Fruit fly (Drosophila melanogaster) whole organism, embryonic: ENCODE measurements around the gene CG46059.
A peak's percentile ranks its signal among the peaks of the same experiment; 100 is the strongest.

Source experiments
- Adf1 ChIP-seq: fragments of 200-800 bp; sonication (Bioruptor generic); IDR thresholded peaks from 2 replicates; pipeline ENCODE4 v1.3.6; 2022; ENCODE audit warnings: missing biosample characterization, missing genetic modification characterization
- Atf6 ChIP-seq: fragments of 200-800 bp; sonication (Bioruptor generic); IDR thresholded peaks from 2 replicates; pipeline ENCODE4 v1.3.6; 2022; ENCODE audit warnings: missing biosample characterization, missing genetic modification characterization
- C15 ChIP-seq: fragments of 200-800 bp; sonication (Bioruptor generic); IDR thresholded peaks from 3 replicates; pipeline ENCODE4 v1.3.6; 2022; ENCODE audit warnings: missing biosample characterization, missing genetic modification characterization
- CG10654 ChIP-seq: fragments of 200-800 bp; sonication (Bioruptor generic); optimal IDR thresholded peaks from 2 replicates; lab custom pipeline; 2016; ENCODE audit warnings: missing biosample characterization, missing genetic modification characterization
- CG11560 ChIP-seq: fragments of 200-800 bp; sonication (Bioruptor generic); IDR thresholded peaks from 3 replicates; pipeline ENCODE4 v1.3.6; 2022; ENCODE audit warnings: missing biosample characterization, missing genetic modification characterization
- CG11696 ChIP-seq: fragments of 200-800 bp; sonication (Bioruptor generic); IDR thresholded peaks from 2 replicates; pipeline ENCODE4 v1.3.6; 2022; ENCODE audit warnings: missing biosample characterization, missing genetic modification characterization
- CG12744 ChIP-seq: fragments of 200-800 bp; sonication (Bioruptor generic); optimal IDR thresholded peaks from 2 replicates; lab custom pipeline; 2016; ENCODE audit warnings: missing biosample characterization, missing genetic modification characterization
- CG13894 ChIP-seq: fragments of 200-800 bp; sonication (Bioruptor generic); optimal IDR thresholded peaks from 3 replicates; lab custom pipeline; 2018; ENCODE audit warnings: missing biosample characterization, mild to moderate bottlenecking, missing genetic modification characterization, moderate library complexity
- CG14050 ChIP-seq: fragments of 200-800 bp; sonication (Bioruptor generic); IDR thresholded peaks from 3 replicates; pipeline ENCODE4 v1.3.6; 2022; ENCODE audit warnings: missing biosample characterization, missing genetic modification characterization
- CG14441 ChIP-seq: fragments of 200-800 bp; sonication (Bioruptor generic); IDR thresholded peaks from 2 replicates; pipeline ENCODE4 v1.3.6; 2022; ENCODE audit warnings: missing biosample characterization, missing genetic modification characterization
- CG15073 ChIP-seq: fragments of 200-800 bp; sonication (Bioruptor generic); optimal IDR thresholded peaks from 2 replicates; lab custom pipeline; 2016; ENCODE audit warnings: missing biosample characterization, missing genetic modification characterization
- CG16813 ChIP-seq: fragments of 200-800 bp; sonication (Bioruptor generic); IDR thresholded peaks from 3 replicates; pipeline ENCODE4 v1.3.6; 2022; ENCODE audit warnings: missing biosample characterization, missing genetic modification characterization; ENCODE audit not compliant: partially characterized antibody
- CG17829 ChIP-seq: fragments of 200-800 bp; optimal IDR thresholded peaks from 2 replicates; lab custom pipeline; 2019; ENCODE audit warnings: missing biosample characterization, mild to moderate bottlenecking, missing genetic modification characterization, moderate library complexity
- CG18011 ChIP-seq: fragments of 200-800 bp; sonication (Bioruptor generic); optimal IDR thresholded peaks from 2 replicates; lab custom pipeline; 2017; ENCODE audit warnings: missing biosample characterization, missing genetic modification characterization, mild to moderate bottlenecking, moderate library complexity, missing genotype
- CG18619 ChIP-seq: fragments of 200-800 bp; sonication (Bioruptor generic); optimal IDR thresholded peaks from 3 replicates; lab custom pipeline; 2017; ENCODE audit warnings: missing biosample characterization, mild to moderate bottlenecking, missing genetic modification characterization
- CG18764 ChIP-seq: fragments of 200-800 bp; sonication (Bioruptor generic); optimal IDR thresholded peaks from 3 replicates; lab custom pipeline; 2016; ENCODE audit warnings: missing biosample characterization, missing genetic modification characterization
- CG3726 ChIP-seq: fragments of 200-800 bp; sonication (Bioruptor generic); IDR thresholded peaks from 3 replicates; pipeline ENCODE4, ENCODE4 v1.3.6; 2022; ENCODE audit warnings: missing biosample characterization, missing genetic modification characterization
- CG3995 ChIP-seq: fragments of 200-800 bp; sonication (Bioruptor generic); optimal IDR thresholded peaks from 3 replicates; lab custom pipeline; 2016; ENCODE audit warnings: missing biosample characterization, missing genetic modification characterization
- CG7271 ChIP-seq: fragments of 200-800 bp; sonication (Bioruptor generic); optimal IDR thresholded peaks from 2 replicates; lab custom pipeline; 2018; ENCODE audit warnings: missing biosample characterization, mild to moderate bottlenecking, missing genetic modification characterization, moderate library complexity
- CG7987 ChIP-seq: fragments of 200-800 bp; sonication (Bioruptor generic); optimal IDR thresholded peaks from 2 replicates; lab custom pipeline; 2018; ENCODE audit warnings: missing biosample characterization, mild to moderate bottlenecking, missing genetic modification characterization, moderate library complexity
- CG8290 ChIP-seq, 3 experiments: fragments of 200-800 bp; sonication (Bioruptor generic); optimal IDR thresholded peaks; 2 replicates each; lab custom pipeline; 2016 to 2019; ENCODE audit warnings: missing biosample characterization in 3 of 3, missing genetic modification characterization in 3 of 3, mild to moderate bottlenecking in 2 of 3, moderate library complexity in 1 of 3
- CG8944 ChIP-seq: fragments of 200-800 bp; sonication (Bioruptor generic); optimal IDR thresholded peaks from 3 replicates; lab custom pipeline; 2016; ENCODE audit warnings: missing biosample characterization, missing genetic modification characterization
- CkIIα-i1 ChIP-seq: fragments of 200-800 bp; sonication (Bioruptor generic); IDR thresholded peaks from 2 replicates; pipeline ENCODE4 v1.3.6; 2022; ENCODE audit warnings: missing biosample characterization, missing genetic modification characterization
- CrebB ChIP-seq: fragments of 200-800 bp; sonication (Bioruptor generic); optimal IDR thresholded peaks from 3 replicates; lab custom pipeline; 2018; ENCODE audit warnings: missing biosample characterization, mild to moderate bottlenecking, missing genetic modification characterization
- E2f1 ChIP-seq: fragments of 200-800 bp; sonication (Bioruptor generic); IDR thresholded peaks from 2 replicates; pipeline ENCODE4 v1.3.6; 2022; ENCODE audit warnings: missing biosample characterization, missing genetic modification characterization
- Fer1 ChIP-seq: fragments of 200-800 bp; sonication (Bioruptor generic); optimal IDR thresholded peaks from 2 replicates; lab custom pipeline; 2017; ENCODE audit warnings: missing biosample characterization, mild to moderate bottlenecking, missing genetic modification characterization
- Lim3 ChIP-seq: fragments of 200-800 bp; sonication (Bioruptor generic); IDR thresholded peaks from 2 replicates; pipeline ENCODE4 v1.3.6; 2022; ENCODE audit warnings: missing biosample characterization, missing genetic modification characterization
- NK7.1 ChIP-seq: fragments of 200-800 bp; sonication (Bioruptor generic); optimal IDR thresholded peaks from 3 replicates; lab custom pipeline; 2016; ENCODE audit warnings: missing biosample characterization, missing genetic modification characterization
- NfI ChIP-seq: fragments of 200-800 bp; sonication (Bioruptor generic); optimal IDR thresholded peaks from 3 replicates; lab custom pipeline; 2018; ENCODE audit warnings: missing biosample characterization, mild to moderate bottlenecking, missing genetic modification characterization, moderate library complexity
- Ssrp ChIP-seq: fragments of 200-800 bp; sonication (Bioruptor generic); optimal IDR thresholded peaks from 2 replicates; lab custom pipeline; 2018; ENCODE audit warnings: missing biosample characterization, mild to moderate bottlenecking, missing genetic modification characterization, moderate library complexity
- Taf1 ChIP-seq: fragments of 200-800 bp; sonication (Bioruptor generic); IDR thresholded peaks from 2 replicates; pipeline ENCODE4 v1.3.6; 2022; ENCODE audit warnings: missing biosample characterization, missing genetic modification characterization
- Xbp1 ChIP-seq: fragments of 200-800 bp; sonication (Bioruptor generic); optimal IDR thresholded peaks from 3 replicates; lab custom pipeline; 2016; ENCODE audit warnings: missing biosample characterization, mild to moderate bottlenecking, missing genetic modification characterization
- ems ChIP-seq: fragments of 200-800 bp; sonication (Bioruptor generic); optimal IDR thresholded peaks from 3 replicates; lab custom pipeline; 2016; ENCODE audit warnings: missing biosample characterization, missing genetic modification characterization
- jing ChIP-seq: fragments of 200-800 bp; sonication (Bioruptor generic); optimal IDR thresholded peaks from 2 replicates; lab custom pipeline; 2018; ENCODE audit warnings: missing biosample characterization, mild to moderate bottlenecking, missing genetic modification characterization
- kah ChIP-seq: fragments of 200-800 bp; sonication (Bioruptor generic); optimal IDR thresholded peaks from 2 replicates; lab custom pipeline; 2018; ENCODE audit warnings: missing biosample characterization, mild to moderate bottlenecking, missing genetic modification characterization
- kni ChIP-seq: fragments of 200-800 bp; sonication (Bioruptor generic); optimal IDR thresholded peaks from 3 replicates; lab custom pipeline; 2017; ENCODE audit warnings: mild to moderate bottlenecking, missing biosample characterization, missing genetic modification reagents, missing genetic modification characterization
- knrl ChIP-seq: fragments of 200-800 bp; sonication (Bioruptor generic); IDR thresholded peaks from 3 replicates; pipeline ENCODE4 v1.3.6; 2022; ENCODE audit warnings: missing biosample characterization, missing genetic modification characterization; ENCODE audit not compliant: partially characterized antibody
- lbe ChIP-seq: fragments of 200-800 bp; sonication (Bioruptor generic); optimal IDR thresholded peaks from 2 replicates; lab custom pipeline; 2016; ENCODE audit warnings: missing biosample characterization, mild to moderate bottlenecking, missing genetic modification characterization
- lola ChIP-seq, 3 experiments: fragments of >200 bp in 2 of 3; fragments of 200-800 bp in 1 of 3; sonication (Bioruptor generic) in 1 of 3; optimal IDR thresholded peaks; 2 replicates each; lab custom pipeline; 2017 to 2019; ENCODE audit warnings: missing biosample characterization in 3 of 3, missing genetic modification characterization in 3 of 3, mild to moderate bottlenecking in 1 of 3, moderate library complexity in 1 of 3
- nmo ChIP-seq: fragments of 200-800 bp; sonication (Bioruptor generic); optimal IDR thresholded peaks from 2 replicates; lab custom pipeline; 2018; ENCODE audit warnings: missing biosample characterization, mild to moderate bottlenecking, missing genetic modification characterization, moderate library complexity
- otp ChIP-seq: fragments of 200-800 bp; sonication (Bioruptor generic); IDR thresholded peaks from 3 replicates; pipeline ENCODE4, ENCODE4 v1.3.6; 2022; ENCODE audit warnings: missing biosample characterization, missing genetic modification characterization
- prd ChIP-seq, 3 experiments: fragments of >200 bp in 2 of 3; fragments of 200-800 bp in 1 of 3; sonication (Bioruptor generic) in 1 of 3; optimal IDR thresholded peaks in 2 of 3; IDR thresholded peaks in 1 of 3; 2 replicates in 2 of 3; 3 replicates in 1 of 3; pipeline versions ENCODE4 v1.3.6 to Lab custom; 2017 to 2022; ENCODE audit warnings: missing biosample characterization in 1 of 3, missing genetic modification characterization in 1 of 3
- sc ChIP-seq, 3 experiments: fragments of >200 bp in 2 of 3; fragments of 200-800 bp in 1 of 3; sonication (Bioruptor generic) in 1 of 3; optimal IDR thresholded peaks; 2 replicates in 2 of 3; 3 replicates in 1 of 3; lab custom pipeline; 2017; ENCODE audit warnings: mild to moderate bottlenecking in 1 of 3, missing biosample characterization in 1 of 3, missing genetic modification characterization in 1 of 3, missing genetic modification reagents in 1 of 3
- sens-2 ChIP-seq: fragments of 200-800 bp; sonication (Bioruptor generic); IDR thresholded peaks from 2 replicates; pipeline ENCODE4 v1.3.6; 2022; ENCODE audit warnings: missing biosample characterization, missing genetic modification characterization
- shn ChIP-seq: fragments of 200-800 bp; sonication (Bioruptor generic); optimal IDR thresholded peaks from 3 replicates; lab custom pipeline; 2016; ENCODE audit warnings: missing biosample characterization, missing genetic modification characterization
- sisA ChIP-seq: fragments of 200-800 bp; sonication (Bioruptor generic); IDR thresholded peaks from 2 replicates; pipeline ENCODE4 v1.3.6; 2022; ENCODE audit warnings: missing biosample characterization, missing genetic modification characterization
- toy ChIP-seq: fragments of 200-800 bp; sonication (Bioruptor generic); IDR thresholded peaks from 2 replicates; pipeline ENCODE4 v1.3.6; 2022; ENCODE audit warnings: missing biosample characterization, missing genetic modification characterization
- wdn ChIP-seq: fragments of 200-800 bp; sonication (Bioruptor generic); IDR thresholded peaks from 2 replicates; pipeline ENCODE4 v1.3.6; 2022; ENCODE audit warnings: missing biosample characterization, missing genetic modification characterization

CG46059 gene

dm6 chr2L:19196443-19197044 is 13.0 kb upstream of the CG46059 start (continued):
- TF ChIP-seq CG11560 (tag; lab: Robert Waterston, UW) (0 out of 3 replicates have a peak, but pooled peaks have one; percentile 29), Atf6 (GFP tag; lab: Robert Waterston, UW) (peak; percentile 22; the same call in 1 of the 2 replicates), ems (GFP tag; lab: Kevin White, UChicago) (no peak), kni (no peak), CG18011 (GFP tag; lab: Kevin White, UChicago) (no peak), CG12744 (GFP tag; lab: Kevin White, UChicago) (no peak), jing (peak; percentile 33), CG14050 (GFP tag; lab: Robert Waterston, UW) (peak; percentile 50; the same call in 2 of the 3 replicates), nmo (peak; percentile 70), CG17829 (tag; lab: Kevin White, UChicago) (peak; percentile 60), sens-2 (peak; percentile 61), CG11696 (0 out of 2 replicates have a peak, but pooled peaks have one; percentile 48), CG7987 (GFP tag; lab: Kevin White, UChicago) (no peak), CG10654 (GFP tag; lab: Kevin White, UChicago) (peak; percentile 25), CG8290 (GFP tag; optimal IDR thresholded peaks at IDR 0.05; lab: Kevin White, UChicago) (no peak), CG8290 (tag; optimal IDR thresholded peaks at IDR 0.05; lab: Kevin White, UChicago) (peak in 1 of 2 experiments; percentile 43), shn (GFP tag; lab: Kevin White, UChicago) (no peak), CG14441 (peak; percentile 72), Xbp1 (peak; percentile 59), toy (GFP tag; lab: Robert Waterston, UW) (no peak), CrebB (tag; lab: Kevin White, UChicago) (no peak), Lim3 (GFP tag; lab: Robert Waterston, UW) (0 out of 2 replicates have a peak, but pooled peaks have one; percentile 15), NK7.1 (no peak), CG7271 (tag; lab: Kevin White, UChicago) (no peak), kah (GFP tag; lab: Kevin White, UChicago) (no peak), lbe (GFP tag; lab: Kevin White, UChicago) (peak; percentile 44), knrl (GFP tag; lab: Robert Waterston, UW) (no peak), E2f1 (GFP tag; lab: Robert Waterston, UW) (peak; percentile 64), CG3726 (GFP tag; lab: Robert Waterston, UW) (0 out of 3 replicates have a peak, but pooled peaks have one; percentile 36), lola (GFP tag; optimal IDR thresholded peaks at IDR 0.05; lab: Kevin White, UChicago) (peak in 1 of 3 experiments; percentile 78), NfI (GFP tag; lab: Kevin White, UChicago) (peak; percentile 15), CG18619 (peak; percentile 11), Adf1 (no peak), CG13894 (tag; lab: Kevin White, UChicago) (no peak), CG16813 (GFP tag; lab: Robert Waterston, UW) (no peak), prd (optimal IDR thresholded peaks at IDR 0.05; lab: Kevin White, UChicago) (no peak), prd (GFP tag; IDR thresholded peaks at IDR 0.05; lab: Robert Waterston, UW) (peak; percentile 87), Fer1 (GFP tag; lab: Kevin White, UChicago) (peak; percentile 30), C15 (GFP tag; lab: Robert Waterston, UW) (no peak), sisA (GFP tag; lab: Robert Waterston, UW) (peak; percentile 56), sc (optimal IDR thresholded peaks at IDR 0.05; lab: Kevin White, UChicago) (no peak), sc (GFP tag; optimal IDR thresholded peaks at IDR 0.05; lab: Kevin White, UChicago) (peak; percentile 63), CG8944 (GFP tag; lab: Kevin White, UChicago) (peak; percentile 43), CG3995 (GFP tag; lab: Kevin White, UChicago) (no peak), CkIIα-i1 (GFP tag; lab: Robert Waterston, UW) (no peak), CG15073 (GFP tag; lab: Kevin White, UChicago) (no peak), otp (GFP tag; lab: Robert Waterston, UW) (peak; percentile 79; the same call in 2 of the 3 replicates), wdn (no peak), CG18764 (peak; percentile 22), Ssrp (peak; percentile 51), Taf1 (GFP tag; lab: Robert Waterston, UW) (no peak)
